Fruit fly (Drosophila melanogaster) whole organism, wandering third instar larva: Measurements from ENCODE around the gene CG31642.
A peak's percentile ranks its signal among the peaks of the same experiment; 100 is the strongest.

Source experiments
- Abd-B ChIP-seq: fragments of >200 bp; optimal IDR thresholded peaks from 2 replicates; lab custom pipeline; 2017; ENCODE audit warnings: missing biosample characterization, missing genetic modification characterization
- CG32264 ChIP-seq: fragments of 200-800 bp; sonication (Bioruptor generic); optimal IDR thresholded peaks from 2 replicates; lab custom pipeline; 2016; ENCODE audit warnings: missing biosample characterization, missing genetic modification characterization
- CG9705 ChIP-seq: fragments of 200-800 bp; sonication (Bioruptor generic); optimal IDR thresholded peaks from 2 replicates; lab custom pipeline; 2018; ENCODE audit warnings: missing biosample characterization, mild to moderate bottlenecking, missing genetic modification characterization
- Dfd ChIP-seq: fragments of >200 bp; optimal IDR thresholded peaks from 2 replicates; lab custom pipeline; 2017; ENCODE audit warnings: missing biosample characterization, missing genetic modification characterization
- GATAd ChIP-seq: sonication (Bioruptor generic); optimal IDR thresholded peaks from 2 replicates; lab custom pipeline; 2016; ENCODE audit warnings: missing biosample characterization, missing genetic modification characterization
- HLH106 ChIP-seq: fragments of 200-800 bp; optimal IDR thresholded peaks from 3 replicates; lab custom pipeline; 2019; ENCODE audit warnings: missing biosample characterization, mild to moderate bottlenecking, missing genetic modification characterization, moderate library complexity
- Hnf4 ChIP-seq: fragments of 200-800 bp; sonication (Bioruptor generic); optimal IDR thresholded peaks from 2 replicates; lab custom pipeline; 2016; ENCODE audit warnings: missing biosample characterization, mild to moderate bottlenecking, missing genetic modification characterization
- Hr78 ChIP-seq: fragments of >200 bp; optimal IDR thresholded peaks from 2 replicates; lab custom pipeline; 2017; ENCODE audit warnings: missing biosample characterization, missing genetic modification characterization
- Hr83 ChIP-seq: fragments of 200-300 bp; sonication (Bioruptor generic); optimal IDR thresholded peaks from 2 replicates; lab custom pipeline; 2016; ENCODE audit warnings: missing biosample characterization, mild to moderate bottlenecking, missing genetic modification characterization, moderate library complexity; ENCODE audit not compliant: poor library complexity, severe bottlenecking
- Jra ChIP-seq: sonication (Bioruptor generic); optimal IDR thresholded peaks from 2 replicates; lab custom pipeline; 2016; ENCODE audit warnings: missing biosample characterization, missing genetic modification characterization
- Mio ChIP-seq: sonication (Bioruptor generic); optimal IDR thresholded peaks from 2 replicates; lab custom pipeline; 2016; ENCODE audit warnings: missing biosample characterization, missing genetic modification characterization
- Myc ChIP-seq: fragments of >200 bp; optimal IDR thresholded peaks from 2 replicates; lab custom pipeline; 2017
- N ChIP-seq: fragments of >200 bp; optimal IDR thresholded peaks from 2 replicates; lab custom pipeline; 2018; ENCODE audit warnings: missing biosample characterization, missing external identifiers, missing genetic modification characterization
- OdsH ChIP-seq: fragments of 200-800 bp; sonication (Bioruptor generic); optimal IDR thresholded peaks from 2 replicates; lab custom pipeline; 2016; ENCODE audit warnings: missing biosample characterization, mild to moderate bottlenecking, missing genetic modification characterization
- Sp1 ChIP-seq: fragments of 200-800 bp; sonication (Bioruptor generic); optimal IDR thresholded peaks from 3 replicates; lab custom pipeline; 2019; ENCODE audit warnings: missing biosample characterization, mild to moderate bottlenecking, missing genetic modification characterization, moderate library complexity
- Vsx2 ChIP-seq: fragments of 200-300, 225-300 bp; sonication (Bioruptor generic); optimal IDR thresholded peaks from 2 replicates; lab custom pipeline; 2018; ENCODE audit warnings: missing biosample characterization, missing genetic modification characterization; ENCODE audit not compliant: partially characterized antibody
- dl ChIP-seq, 2 experiments: fragments of 175-275, 200-275 bp in 1 of 2; fragments of 200-275 bp in 1 of 2; sonication (Bioruptor generic); optimal IDR thresholded peaks; lab custom pipeline; 2018; ENCODE audit warnings: mild to moderate bottlenecking in 2 of 2, missing biosample characterization in 2 of 2, missing genetic modification characterization in 2 of 2, moderate library complexity in 2 of 2; ENCODE audit not compliant: partially characterized antibody in 2 of 2, insufficient read depth in 1 of 2
- dmrt93B ChIP-seq: fragments of 200-800 bp; sonication (Bioruptor generic); optimal IDR thresholded peaks from 2 replicates; lab custom pipeline; 2018; ENCODE audit warnings: missing biosample characterization, mild to moderate bottlenecking, missing genetic modification characterization
- dsf ChIP-seq: sonication (Bioruptor generic); optimal IDR thresholded peaks from 2 replicates; lab custom pipeline; 2016; ENCODE audit warnings: missing biosample characterization, missing genetic modification characterization, borderline replicate concordance
- ey ChIP-seq: fragments of 200-800 bp; sonication (Bioruptor generic); optimal IDR thresholded peaks from 2 replicates; lab custom pipeline; 2016; ENCODE audit warnings: missing biosample characterization, missing genetic modification characterization
- foxo ChIP-seq, 2 experiments: fragments of 200-800 bp; sonication (Bioruptor generic); optimal IDR thresholded peaks; 2 replicates in 1 of 2; 3 replicates in 1 of 2; lab custom pipeline; 2016 to 2017; ENCODE audit warnings: missing biosample characterization in 2 of 2, missing genetic modification characterization in 2 of 2
- fru ChIP-seq: fragments of 200-800 bp; sonication (Bioruptor generic); optimal IDR thresholded peaks from 3 replicates; lab custom pipeline; 2016; ENCODE audit warnings: missing biosample characterization, mild to moderate bottlenecking, missing genetic modification characterization
- h ChIP-seq: fragments of 200-800 bp; sonication (Bioruptor generic); optimal IDR thresholded peaks from 3 replicates; lab custom pipeline; 2016; ENCODE audit warnings: missing biosample characterization, mild to moderate bottlenecking, missing genetic modification characterization
- jim ChIP-seq: fragments of 175-275, 200-325 bp; sonication (Bioruptor generic); optimal IDR thresholded peaks from 2 replicates; lab custom pipeline; 2016; ENCODE audit warnings: missing biosample characterization, mild to moderate bottlenecking, missing genetic modification characterization
- lola ChIP-seq: fragments of >200 bp; optimal IDR thresholded peaks from 2 replicates; lab custom pipeline; 2017; ENCODE audit warnings: missing biosample characterization, missing genetic modification characterization
- pan ChIP-seq: fragments of >200 bp; optimal IDR thresholded peaks from 2 replicates; lab custom pipeline; 2017
- psq ChIP-seq: fragments of 200-800 bp; sonication (Bioruptor generic); optimal IDR thresholded peaks from 3 replicates; lab custom pipeline; 2017; ENCODE audit warnings: missing biosample characterization, mild to moderate bottlenecking, missing genetic modification characterization, moderate library complexity
- rgr ChIP-seq: fragments of 200-800 bp; sonication (Bioruptor generic); optimal IDR thresholded peaks from 3 replicates; lab custom pipeline; 2016; ENCODE audit warnings: missing biosample characterization, mild to moderate bottlenecking, missing genetic modification characterization
- sv ChIP-seq: fragments of 200-800 bp; sonication (Bioruptor generic); optimal IDR thresholded peaks from 3 replicates; lab custom pipeline; 2016; ENCODE audit warnings: missing biosample characterization, missing genetic modification characterization
- tai ChIP-seq: sonication (Bioruptor generic); optimal IDR thresholded peaks from 2 replicates; lab custom pipeline; 2016; ENCODE audit warnings: missing biosample characterization, missing genetic modification characterization
- usp ChIP-seq: fragments of >200 bp; optimal IDR thresholded peaks from 2 replicates; lab custom pipeline; 2017; ENCODE audit warnings: missing biosample characterization, missing genetic modification characterization
- woc ChIP-seq: sonication (Bioruptor generic); optimal IDR thresholded peaks from 2 replicates; lab custom pipeline; 2016; ENCODE audit warnings: missing biosample characterization, mild to moderate bottlenecking, missing genetic modification characterization

CG31642 gene

DNA sequence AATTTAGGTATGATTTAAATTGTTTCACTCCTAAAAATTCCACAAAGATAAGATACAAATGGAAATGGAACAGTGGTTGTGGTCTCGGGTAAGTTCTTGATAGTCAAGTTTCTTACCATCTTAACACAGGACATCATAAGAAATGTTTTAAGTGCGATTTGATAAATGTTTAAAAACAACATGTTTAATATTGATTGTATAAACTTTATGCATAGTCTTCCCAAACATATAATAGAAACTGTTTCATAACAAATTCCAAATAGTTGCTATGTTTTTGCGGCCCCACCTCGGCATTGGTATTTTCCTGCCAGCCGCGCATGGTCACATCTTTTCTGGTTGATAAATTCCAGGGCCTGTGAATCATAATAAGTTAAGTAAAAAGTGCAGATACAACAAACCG, 6.5 kb downstream of the CG31642 start, which contains the start of gene Arpc4:
Arpc4 (plus strand) TSS at position 318 of the 400 bp plus-strand sequence.
- no peak for TF ChIP-seq lola (GFP tag; lab: Kevin White, UChicago)
- peak; percentile 10 for TF ChIP-seq OdsH (GFP tag; lab: Kevin White, UChicago)
- peak; percentile 52 for TF ChIP-seq h (GFP tag; lab: Kevin White, UChicago)
- TF ChIP-seq dmrt93B (GFP tag; lab: Kevin White, UChicago), result no peak
- TF ChIP-seq dsf, result no peak
- no peak for TF ChIP-seq woc (GFP tag; lab: Kevin White, UChicago)
- TF ChIP-seq Abd-B (GFP tag; lab: Kevin White, UChicago), result no peak
- TF ChIP-seq psq (GFP tag; lab: Kevin White, UChicago), result peak; percentile 29
- peak in 1 of 2 experiments; percentile 56 for TF ChIP-seq foxo (GFP tag; optimal IDR thresholded peaks at IDR 0.05; lab: Kevin White, UChicago)
- TF ChIP-seq pan, result no peak
- peak; percentile 43 for TF ChIP-seq ey (GFP tag; lab: Kevin White, UChicago)
- TF ChIP-seq fru (GFP tag; lab: Kevin White, UChicago), result peak; percentile 46
- no peak for TF ChIP-seq GATAd (GFP tag; lab: Kevin White, UChicago)

DNA sequence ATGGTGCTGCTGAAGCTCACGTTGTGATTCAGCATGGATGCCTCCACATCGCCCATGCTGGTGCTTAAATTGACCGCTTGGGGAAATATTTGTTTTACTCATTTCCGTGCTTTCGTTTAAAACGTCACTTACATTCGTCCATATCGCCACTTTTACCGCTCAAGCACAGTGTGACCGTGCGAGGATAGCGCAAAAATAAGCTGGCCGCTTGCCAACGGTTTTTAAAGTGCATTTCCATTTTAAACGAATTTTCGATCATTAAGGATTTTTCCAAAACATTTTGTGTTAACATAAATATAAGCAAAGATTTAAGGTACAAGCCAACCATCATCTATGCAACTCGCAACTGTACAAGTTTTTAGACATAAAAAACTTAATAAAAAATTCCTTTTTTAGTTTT, 9.2 kb downstream of the CG31642 start, which contains the start of gene WDR79:
WDR79 (minus strand) TSS at position 298 of the 400 bp plus-strand sequence.
- peak; percentile 10 for TF ChIP-seq rgr (GFP tag; lab: Kevin White, UChicago)
- no peak for TF ChIP-seq woc (GFP tag; lab: Kevin White, UChicago)
- TF ChIP-seq Hnf4, result no peak

dm6 chr2L:6130522-6131073, 12.3 kb downstream of the CG31642 start, which contains the start of the genes B9d2, tctn and CG9222:
TSS of gene B9d2 (minus strand) at chr2L:6130651.
TSS of gene tctn (minus strand) at chr2L:6130651.
TSS of gene CG9222 (plus strand) at chr2L:6131023.
- TF ChIP-seq Abd-B (GFP tag; lab: Kevin White, UChicago) (no peak), foxo (GFP tag; optimal IDR thresholded peaks at IDR 0.05; lab: Kevin White, UChicago) (no peak), sv (GFP tag; lab: Kevin White, UChicago) (no peak), Vsx2 (GFP tag; lab: Kevin White, UChicago) (no peak), Mio (GFP tag; lab: Kevin White, UChicago) (no peak), ey (GFP tag; lab: Kevin White, UChicago) (no peak), fru (GFP tag; lab: Kevin White, UChicago) (no peak), tai (GFP tag; lab: Kevin White, UChicago) (no peak), N (GFP tag; lab: Kevin White, UChicago) (no peak), usp (GFP tag; lab: Kevin White, UChicago) (no peak), HLH106 (tag; lab: Kevin White, UChicago) (no peak), Hnf4 (no peak), CG9705 (GFP tag; lab: Kevin White, UChicago) (no peak), OdsH (GFP tag; lab: Kevin White, UChicago) (no peak), jim (GFP tag; lab: Kevin White, UChicago) (no peak), rgr (GFP tag; lab: Kevin White, UChicago) (no peak)

DNA sequence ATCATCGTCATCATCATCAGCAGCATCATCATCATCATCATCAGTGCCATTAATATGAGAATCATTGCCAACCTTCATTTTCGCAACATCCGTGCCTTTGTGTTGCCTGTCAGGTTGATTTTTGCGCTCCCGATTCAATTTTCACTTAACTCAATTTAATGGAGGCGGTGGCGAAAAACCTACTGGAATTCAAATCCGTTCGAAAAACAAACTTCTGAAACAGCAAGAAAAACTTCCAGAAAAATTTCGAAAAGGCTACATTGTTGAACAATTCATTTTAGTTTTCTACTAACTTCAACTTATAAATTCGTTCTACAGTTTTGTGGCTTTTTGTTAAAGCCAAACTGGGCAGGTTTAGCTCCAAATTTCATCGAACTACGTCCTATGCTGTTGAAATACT, 20.8 kb downstream of the CG31642 start, which contains the start of gene CG13991:
CG13991 (plus strand) TSS at position 301 of the 400 bp plus-strand sequence.
- TF ChIP-seq CG32264 (GFP tag; lab: Kevin White, UChicago), result no peak
- no peak for TF ChIP-seq Mio (GFP tag; lab: Kevin White, UChicago)
- no peak for TF ChIP-seq woc (GFP tag; lab: Kevin White, UChicago)
- no peak for TF ChIP-seq CG9705 (GFP tag; lab: Kevin White, UChicago)
- TF ChIP-seq Vsx2 (GFP tag; lab: Kevin White, UChicago), result no peak
- no peak for TF ChIP-seq Myc (lab: Kevin White, UChicago)

DNA sequence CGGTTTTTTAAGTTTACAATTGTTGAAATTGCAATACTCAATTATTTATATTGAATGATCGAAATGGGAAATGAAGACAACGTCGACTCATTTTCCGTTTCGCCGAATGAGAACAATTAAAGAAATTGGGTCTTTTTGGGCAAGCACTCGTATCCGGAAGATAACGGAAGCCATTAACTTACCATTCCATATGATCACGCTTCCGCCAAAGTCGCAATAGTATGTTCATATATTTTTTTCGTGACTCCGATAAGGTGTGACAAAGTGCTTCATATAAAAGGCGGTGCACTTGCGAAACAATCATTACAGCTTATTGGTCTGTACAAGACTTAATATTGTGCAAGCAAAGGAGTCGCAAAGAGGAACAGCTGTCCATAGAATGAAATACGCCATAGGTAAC, 33.4 kb downstream of the CG31642 start, which contains the start of gene Muc26B:
Muc26B (plus strand) TSS at position 301 of the 400 bp plus-strand sequence.
- TF ChIP-seq GATAd (GFP tag; lab: Kevin White, UChicago), result no peak
- TF ChIP-seq Jra, result no peak
- no peak for TF ChIP-seq woc (GFP tag; lab: Kevin White, UChicago)
- TF ChIP-seq Abd-B (GFP tag; lab: Kevin White, UChicago), result no peak
- TF ChIP-seq N (GFP tag; lab: Kevin White, UChicago), result no peak
- TF ChIP-seq pan, result no peak
- TF ChIP-seq Hr78 (GFP tag; lab: Kevin White, UChicago), result no peak
- TF ChIP-seq dl (GFP tag; optimal IDR thresholded peaks at IDR 0.05; lab: Kevin White, UChicago; ENCODE audit: insufficient read depth in 1 of 2, partially characterized antibody in 2 of 2), result no peak
- TF ChIP-seq dsf, result no peak
- TF ChIP-seq Sp1 (GFP tag; lab: Kevin White, UChicago), result no peak
- no peak for TF ChIP-seq Dfd
- no peak for TF ChIP-seq rgr (GFP tag; lab: Kevin White, UChicago)
- no peak for TF ChIP-seq Mio (GFP tag; lab: Kevin White, UChicago)
- TF ChIP-seq Hnf4, result no peak
- TF ChIP-seq sv (GFP tag; lab: Kevin White, UChicago), result no peak
- no peak for TF ChIP-seq Myc (lab: Kevin White, UChicago)
- TF ChIP-seq Hr83 (GFP tag; lab: Kevin White, UChicago), result no peak
- no peak for TF ChIP-seq tai (GFP tag; lab: Kevin White, UChicago)
